Worm (Caenorhabditis elegans) whole organism, L4 larva: ENCODE measurements around the gene srh-298.

Experiments used
- D1046.2 ChIP-seq: fragments of 200-800 bp; sonication (Bioruptor generic); IDR thresholded peaks from 2 replicates; pipeline ENCODE4 v1.3.6; 2022; ENCODE audit warnings: missing genetic modification characterization, missing compliant biosample characterization
- F37D6.2 ChIP-seq: sonication (generic microtip); optimal IDR thresholded peaks from 2 replicates; lab custom pipeline; 2016; ENCODE audit warnings: mild to moderate bottlenecking, missing genetic modification characterization, missing compliant biosample characterization
- F49E8.2 ChIP-seq: sonication (generic microtip); optimal IDR thresholded peaks from 2 replicates; lab custom pipeline; 2016; ENCODE audit warnings: missing compliant biosample characterization, mild to moderate bottlenecking, missing genetic modification characterization, borderline replicate concordance
- Y105C5A.15 ChIP-seq: fragments of 200-800 bp; sonication (Bioruptor generic); IDR thresholded peaks from 2 replicates; pipeline ENCODE4 v1.3.6; 2022; ENCODE audit warnings: missing genetic modification characterization, missing compliant biosample characterization
- ZK337.2 ChIP-seq: fragments of 200-800 bp; sonication (Bioruptor generic); IDR thresholded peaks from 2 replicates; pipeline ENCODE4 v1.3.6; 2022; ENCODE audit warnings: missing genetic modification reagents, missing genetic modification characterization, missing compliant biosample characterization
- aha-1 ChIP-seq: fragments of 150-350 bp; peaks from one replicate; lab custom pipeline; 2014; ENCODE audit warnings: missing biosample characterization, missing genetic modification characterization
- attf-4 ChIP-seq: sonication (generic microtip); optimal IDR thresholded peaks from 3 replicates; lab custom pipeline; 2017; ENCODE audit warnings: missing biosample characterization, missing genetic modification characterization
- dmd-8 ChIP-seq: fragments of 200-800 bp; sonication (Bioruptor generic); IDR thresholded peaks from 2 replicates; pipeline ENCODE4 v1.3.6; 2022; ENCODE audit warnings: missing genetic modification characterization, missing compliant biosample characterization
- duxl-1 ChIP-seq: sonication (generic microtip); optimal IDR thresholded peaks from 2 replicates; lab custom pipeline; 2016; ENCODE audit warnings: mild to moderate bottlenecking, missing genetic modification characterization, moderate library complexity, missing compliant biosample characterization; ENCODE audit not compliant: poor library complexity
- dve-1 ChIP-seq: sonication (generic microtip); optimal IDR thresholded peaks from 2 replicates; lab custom pipeline; 2017; ENCODE audit warnings: antibody characterized with exemption, mild to moderate bottlenecking, missing genetic modification characterization, missing compliant biosample characterization; ENCODE audit not compliant: insufficient read depth
- egl-43 ChIP-seq: fragments of 200-800 bp; sonication (Bioruptor generic); IDR thresholded peaks from 2 replicates; pipeline ENCODE4 v1.3.6; 2022; ENCODE audit warnings: missing genetic modification reagents, missing genetic modification characterization, missing compliant biosample characterization
- fkh-10 ChIP-seq: fragments of 150-350 bp; optimal IDR thresholded peaks from 2 replicates; lab custom pipeline; 2014; ENCODE audit warnings: missing biosample characterization, missing genetic modification reagents, missing genetic modification characterization
- fos-1 ChIP-seq: fragments of 150-350 bp; optimal IDR thresholded peaks from 2 replicates; lab custom pipeline; 2014; ENCODE audit warnings: missing biosample characterization, missing genetic modification characterization
- hlh-30 ChIP-seq: sonication (generic microtip); optimal IDR thresholded peaks from 2 replicates; lab custom pipeline; 2017; ENCODE audit warnings: antibody characterized with exemption, mild to moderate bottlenecking, missing genetic modification characterization, missing compliant biosample characterization; ENCODE audit not compliant: insufficient read depth
- lin-13 ChIP-seq: fragments of 150-350 bp; optimal IDR thresholded peaks from 2 replicates; lab custom pipeline; 2014; ENCODE audit warnings: missing biosample characterization, missing genetic modification reagents, missing genetic modification characterization
- lin-38 ChIP-seq: fragments of 200-800 bp; sonication (Bioruptor generic); IDR thresholded peaks from 2 replicates; pipeline ENCODE4 v1.3.6; 2022; ENCODE audit warnings: missing genetic modification reagents, missing genetic modification characterization, missing compliant biosample characterization
- mep-1 ChIP-seq: fragments of 150-350 bp; sonication (generic microtip); optimal IDR thresholded peaks from 3 replicates; lab custom pipeline; 2014; ENCODE audit warnings: missing biosample characterization, missing genetic modification characterization
- nhr-11 ChIP-seq: fragments of 150-350 bp; optimal IDR thresholded peaks from 2 replicates; lab custom pipeline; 2014; ENCODE audit warnings: missing biosample characterization, missing genetic modification characterization
- nhr-237 ChIP-seq: sonication (generic microtip); optimal IDR thresholded peaks from 2 replicates; lab custom pipeline; 2017; ENCODE audit warnings: missing biosample characterization, missing genetic modification characterization
- nhr-25 ChIP-seq: sonication (generic microtip); optimal IDR thresholded peaks from 2 replicates; lab custom pipeline; 2017; ENCODE audit warnings: missing genetic modification characterization, mild to moderate bottlenecking, missing compliant biosample characterization, antibody characterized with exemption, moderate library complexity, borderline replicate concordance; ENCODE audit not compliant: insufficient read depth
- nhr-76 ChIP-seq: fragments of 150-350 bp; optimal IDR thresholded peaks from 2 replicates; lab custom pipeline; 2014; ENCODE audit warnings: missing biosample characterization, missing genetic modification characterization
- pqm-1 ChIP-seq: sonication (generic microtip); optimal IDR thresholded peaks from 2 replicates; lab custom pipeline; 2017; ENCODE audit warnings: missing biosample characterization, missing genetic modification characterization
- rbr-2 ChIP-seq: sonication (generic microtip); optimal IDR thresholded peaks from 2 replicates; lab custom pipeline; 2016; ENCODE audit warnings: missing genotype, missing genetic modification characterization, missing compliant biosample characterization
- saeg-2 ChIP-seq: fragments of 200-800 bp; sonication (Bioruptor generic); IDR thresholded peaks from 2 replicates; pipeline ENCODE4 v1.3.6; 2022; ENCODE audit warnings: missing genetic modification reagents, missing genetic modification characterization, missing compliant biosample characterization
- set-16 ChIP-seq: fragments of 200-800 bp; sonication (Bioruptor generic); IDR thresholded peaks from 2 replicates; pipeline ENCODE4 v1.3.6; 2022; ENCODE audit warnings: missing genetic modification reagents, missing genetic modification characterization, missing compliant biosample characterization
- spr-1 ChIP-seq: sonication (generic microtip); optimal IDR thresholded peaks from 2 replicates; lab custom pipeline; 2016; ENCODE audit warnings: mild to moderate bottlenecking, missing genetic modification characterization, missing compliant biosample characterization
- unc-62 ChIP-seq, 3 experiments: fragments of 150-350 bp in 1 of 3; sonication (generic microtip); optimal IDR thresholded peaks in 2 of 3; peaks in 1 of 3; 1 replicate in 1 of 3; 2 replicates in 2 of 3; lab custom pipeline; 2014 to 2017; ENCODE audit warnings: missing biosample characterization in 3 of 3, missing genetic modification characterization in 3 of 3, missing genetic modification reagents in 3 of 3, missing genotype in 1 of 3
- vab-7 ChIP-seq: fragments of 200-800 bp; sonication (Bioruptor generic); IDR thresholded peaks from 2 replicates; pipeline ENCODE4 v1.3.6; 2022; ENCODE audit warnings: missing genetic modification reagents, missing genetic modification characterization, missing compliant biosample characterization
- zag-1 ChIP-seq: fragments of 150-350 bp; optimal IDR thresholded peaks from 2 replicates; lab custom pipeline; 2014; ENCODE audit warnings: missing biosample characterization, missing genetic modification characterization
- zfp-2 ChIP-seq: sonication (generic microtip); optimal IDR thresholded peaks from 2 replicates; lab custom pipeline; 2016; ENCODE audit warnings: mild to moderate bottlenecking, missing genetic modification characterization, missing compliant biosample characterization
- ztf-11 ChIP-seq: fragments of 150-350 bp; optimal IDR thresholded peaks from 2 replicates; lab custom pipeline; 2014; ENCODE audit warnings: missing biosample characterization, missing genetic modification characterization
- ztf-7 ChIP-seq: fragments of 150-350 bp; optimal IDR thresholded peaks from 2 replicates; lab custom pipeline; 2014; ENCODE audit warnings: missing biosample characterization, missing genetic modification characterization

Gene srh-298

DNA sequence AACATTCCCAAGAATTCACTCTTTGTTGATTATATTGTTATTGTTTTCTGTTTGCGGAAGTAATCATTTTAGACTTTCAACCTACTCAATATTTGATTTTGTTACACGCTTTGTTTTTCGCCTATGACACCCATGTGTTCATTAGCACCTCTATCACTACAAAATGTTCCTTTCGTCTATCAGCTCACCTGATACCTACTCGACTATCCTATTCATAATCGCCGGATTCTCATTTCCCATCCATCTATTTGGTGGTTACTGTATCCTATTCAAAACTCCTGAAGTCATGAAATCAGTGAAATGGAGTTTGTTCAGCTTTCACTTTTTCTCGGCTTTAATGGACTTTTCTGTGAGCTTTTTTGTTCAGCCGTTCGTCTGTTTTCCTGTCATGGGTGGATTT, 13.3 kb upstream of the srh-298 start, which contains the start of gene srh-291 (continued):
- TF ChIP-seq fos-1 (tag; lab: Kevin White, UChicago), result no peak
- TF ChIP-seq spr-1 (tag; lab: Kevin White, UChicago), result no peak

ce11 chrV:17810053-17810452, 8.6 kb upstream of the srh-298 start, which contains the start of gene srh-296:
Gene srh-296, plus strand, starts transcription at chrV:17810353.
- TF ChIP-seq lin-38 (GFP tag; lab: Robert Waterston, UW), result no peak
- TF ChIP-seq duxl-1 (tag; lab: Kevin White, UChicago), result no peak
- TF ChIP-seq unc-62 (GFP tag; optimal IDR thresholded peaks at IDR 0.05 in 1 of 2; lab: Kevin White, UChicago), result peak in 1 of 2 experiments; percentile 2
- TF ChIP-seq unc-62 (tag; optimal IDR thresholded peaks at IDR 0.05; lab: Kevin White, UChicago), result no peak
- no peak for TF ChIP-seq ztf-11 (tag; lab: Kevin White, UChicago)

DNA sequence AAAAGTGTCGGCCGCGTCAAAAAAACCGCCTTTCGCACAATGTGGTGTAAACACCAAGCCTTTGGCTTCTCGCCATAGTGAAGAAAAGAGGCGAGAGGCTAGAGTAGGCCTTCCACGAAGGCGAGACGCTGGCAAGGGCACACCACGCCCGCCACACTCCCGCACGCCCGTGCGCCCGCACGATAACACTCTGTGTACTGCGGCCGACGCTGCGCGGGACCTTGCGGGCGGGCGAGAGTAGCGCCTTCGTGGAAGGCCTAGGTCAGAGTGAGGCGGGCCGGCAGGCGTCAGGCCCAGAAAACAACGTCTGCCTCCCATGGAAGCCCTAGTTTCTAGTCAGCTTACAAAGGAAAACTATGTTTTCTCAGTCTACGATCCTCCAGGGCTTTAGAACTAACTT, 6.5 kb upstream of the srh-298 start:
- TF ChIP-seq F37D6.2 (tag; lab: Kevin White, UChicago) (no peak), saeg-2 (GFP tag; lab: Robert Waterston, UW) (0 out of 2 replicates have a peak, but pooled peaks have one; percentile 49), D1046.2 (GFP tag; lab: Robert Waterston, UW) (peak; percentile 50; the same call in 1 of the 2 replicates), egl-43 (GFP tag; lab: Robert Waterston, UW) (peak; percentile 57), Y105C5A.15 (GFP tag; lab: Robert Waterston, UW) (no peak), set-16 (GFP tag; lab: Robert Waterston, UW) (peak; percentile 94)

DNA sequence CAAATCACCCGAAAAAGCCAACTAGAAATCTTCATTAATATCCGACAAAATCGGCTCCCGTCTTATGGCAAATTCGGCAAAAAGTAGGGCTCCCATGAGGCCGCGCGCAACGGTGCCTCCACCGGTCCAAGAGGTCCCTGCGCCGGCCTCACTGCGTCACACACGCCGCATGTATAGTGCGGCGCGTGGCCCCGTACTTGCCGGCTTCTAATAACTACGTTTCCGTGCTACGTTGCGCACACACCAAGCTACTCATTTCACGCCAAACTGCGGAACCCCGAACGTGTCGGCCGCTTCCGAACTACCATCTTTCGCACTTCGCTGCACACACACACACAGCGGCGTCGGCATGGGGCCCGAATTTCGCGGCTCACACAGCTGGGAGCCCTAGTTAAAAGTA, 1.0 kb downstream of the srh-298 start:
- no peak for TF ChIP-seq nhr-237 (tag; lab: Kevin White, UChicago)
- no peak for TF ChIP-seq F49E8.2
- no peak for TF ChIP-seq zfp-2 (tag; lab: Kevin White, UChicago)
- TF ChIP-seq egl-43 (GFP tag; lab: Robert Waterston, UW), result peak; percentile 68; the same call in 1 of the 2 replicates
- no peak for TF ChIP-seq vab-7 (GFP tag; lab: Robert Waterston, UW)
- TF ChIP-seq dve-1 (tag; lab: Kevin White, UChicago), result no peak
- peak; percentile 73 for TF ChIP-seq set-16 (GFP tag; lab: Robert Waterston, UW)

- TF ChIP-seq mep-1 (tag; lab: Kevin White, UChicago), result no peak
- TF ChIP-seq unc-62 (GFP tag; optimal IDR thresholded peaks at IDR 0.05 in 1 of 2; lab: Kevin White, UChicago), result peak in 1 of 2 experiments; percentile 10
- no peak for TF ChIP-seq unc-62 (tag; optimal IDR thresholded peaks at IDR 0.05; lab: Kevin White, UChicago)
- peak; percentile 17 for TF ChIP-seq aha-1 (tag; lab: Kevin White, UChicago)
- TF ChIP-seq dve-1 (tag; lab: Kevin White, UChicago), result no peak
- TF ChIP-seq ztf-11 (tag; lab: Kevin White, UChicago), result no peak
- TF ChIP-seq, all 104 proteins: peak for 2
These were observed 3.1 kb downstream of the srh-298 start, which contains the start of gene srh-300 for ce11 chrV:17821805-17822204. Gene srh-300, plus strand, starts transcription at chrV:17822105.

DNA sequence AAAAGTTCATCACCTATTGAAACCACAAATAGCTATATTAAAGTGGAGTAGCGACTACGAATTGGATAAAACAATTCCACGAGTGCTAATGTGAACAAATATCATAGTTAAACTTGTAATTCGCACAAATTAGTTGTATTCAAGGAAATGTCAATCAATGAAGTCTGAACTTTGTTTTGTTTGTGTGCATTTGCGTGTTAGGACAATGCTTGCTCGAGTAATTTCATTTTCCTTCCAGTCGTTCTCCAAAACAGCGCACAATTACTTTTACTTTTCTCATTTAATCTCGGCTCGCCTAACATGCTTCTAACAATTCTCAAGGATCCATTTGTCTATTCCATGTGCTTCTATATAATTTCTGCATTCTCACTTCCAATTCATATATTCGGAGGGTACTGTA, 5.9 kb downstream of the srh-298 start, which contains the start of gene srh-301:
Gene srh-301, plus strand, starts transcription at position 301 of the 400 bp plus-strand sequence.
- TF ChIP-seq unc-62 (GFP tag; optimal IDR thresholded peaks at IDR 0.05 in 1 of 2; lab: Kevin White, UChicago) (peak in 1 of 2 experiments; percentile 54), unc-62 (tag; optimal IDR thresholded peaks at IDR 0.05; lab: Kevin White, UChicago) (no peak), set-16 (GFP tag; lab: Robert Waterston, UW) (no peak)

ce11 chrV:17826325-17826724, 7.7 kb downstream of the srh-298 start:
- peak; percentile 42 for TF ChIP-seq aha-1 (tag; lab: Kevin White, UChicago)

- TF ChIP-seq nhr-25 (tag; lab: Kevin White, UChicago) (no peak), ztf-11 (tag; lab: Kevin White, UChicago) (no peak), fkh-10 (GFP tag; lab: Kevin White, UChicago) (no peak), rbr-2 (tag; lab: Kevin White, UChicago) (no peak), nhr-11 (tag; lab: Kevin White, UChicago) (no peak), attf-4 (tag; lab: Kevin White, UChicago) (no peak), nhr-76 (tag; lab: Kevin White, UChicago) (no peak), zag-1 (tag; lab: Kevin White, UChicago) (no peak), lin-13 (GFP tag; lab: Kevin White, UChicago) (no peak), D1046.2 (GFP tag; lab: Robert Waterston, UW) (no peak), dmd-8 (GFP tag; lab: Robert Waterston, UW) (no peak), ztf-7 (tag; lab: Kevin White, UChicago) (no peak), hlh-30 (tag; lab: Kevin White, UChicago) (no peak), unc-62 (GFP tag; optimal IDR thresholded peaks at IDR 0.05 in 1 of 2; lab: Kevin White, UChicago) (no peak), unc-62 (tag; optimal IDR thresholded peaks at IDR 0.05; lab: Kevin White, UChicago) (no peak), ZK337.2 (GFP tag; lab: Robert Waterston, UW) (no peak), pqm-1 (tag; lab: Kevin White, UChicago) (no peak)
These were observed 9.6 kb downstream of the srh-298 start, which contains the start of gene srh-304 for ce11 chrV:17828310-17828709. Gene srh-304, plus strand, starts transcription at chrV:17828610.
